Worm (Caenorhabditis elegans) whole organism, young adult: ENCODE data around the gene clec-2.

Source experiments
- F37B4.10 ChIP-seq: fragments of 200-800 bp; sonication (Bioruptor generic); IDR thresholded peaks from 2 replicates; pipeline ENCODE4 v1.3.6; 2022; ENCODE audit warnings: missing genetic modification characterization, missing compliant biosample characterization
- dpl-1 ChIP-seq: fragments of 150-350 bp; optimal IDR thresholded peaks from 2 replicates; lab custom pipeline; 2014; ENCODE audit warnings: missing biosample characterization, missing genetic modification reagents, missing genetic modification characterization

ce11 chrII:3062876-3063275, 39.6 kb upstream of the clec-2 start:
- no peak for TF ChIP-seq F37B4.10 (GFP tag; lab: Robert Waterston, UW)
- no peak for TF ChIP-seq dpl-1
